Fruit fly (Drosophila melanogaster): ENCODE measurements around the gene CG4766.

The CG4766 gene

DNA sequence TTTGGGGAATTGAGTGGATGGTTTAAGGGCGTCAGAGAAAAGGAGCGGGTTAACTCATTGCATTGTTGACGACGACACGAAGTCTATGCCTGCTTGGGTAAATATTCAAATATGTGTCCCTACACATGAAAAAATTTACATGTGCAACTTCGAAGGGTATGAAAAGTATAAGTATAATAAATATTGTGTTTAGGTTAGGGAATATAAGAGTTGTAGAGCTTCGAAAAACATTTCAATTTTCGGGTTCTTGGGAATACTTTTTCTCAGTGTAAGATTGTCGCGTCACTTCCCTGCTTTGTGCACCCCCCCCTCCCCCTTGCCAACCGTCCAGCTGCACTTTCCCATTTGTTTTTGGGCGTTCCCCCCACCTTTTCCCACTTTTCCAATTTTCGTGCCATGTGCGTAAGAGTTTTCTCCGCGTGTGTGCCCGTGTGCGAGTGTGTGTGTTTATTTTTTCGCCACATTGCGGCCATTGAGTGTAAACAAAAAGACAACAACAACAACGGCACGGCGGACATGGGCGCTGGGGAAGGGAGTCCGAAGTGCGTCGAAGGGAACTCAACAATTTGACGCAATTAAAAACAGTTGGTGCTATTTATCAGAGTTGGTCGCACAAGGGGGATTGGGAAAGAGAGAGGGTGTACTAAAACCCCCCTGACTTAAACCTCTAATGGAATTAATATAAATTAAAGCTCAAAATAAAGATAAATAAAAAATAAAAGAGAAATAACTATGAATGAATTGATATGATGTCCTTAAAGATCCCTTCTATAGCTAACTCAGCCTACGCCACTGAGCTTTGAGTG is 30.5 kb downstream of the CG4766 start (continued):
- no peak for TF ChIP-seq CG10654 (GFP tag; optimal IDR thresholded peaks at IDR 0.05)
- peak; percentile 35 for TF ChIP-seq Hsf (GFP tag; optimal IDR thresholded peaks at IDR 0.05)
- no peak for TF ChIP-seq br (optimal IDR thresholded peaks at IDR 0.05)
- peak; percentile 16 for TF ChIP-seq CG6813 (GFP tag; optimal IDR thresholded peaks at IDR 0.05)
- TF ChIP-seq Asciz (GFP tag; optimal IDR thresholded peaks at IDR 0.05), result no peak
- TF ChIP-seq CG15514 (GFP tag; optimal IDR thresholded peaks at IDR 0.05), result no peak
- TF ChIP-seq CG2120 (GFP tag; optimal IDR thresholded peaks at IDR 0.05), result peak; percentile 54
- TF ChIP-seq Oaz (GFP tag; IDR thresholded peaks at IDR 0.05), result peak; percentile 18; the same call in 1 of the 2 replicates
- no peak for TF ChIP-seq vfl (GFP tag; optimal IDR thresholded peaks at IDR 0.05)
- no peak for TF ChIP-seq CG7928 (GFP tag; optimal IDR thresholded peaks at IDR 0.05)
- no peak for TF ChIP-seq CG10565 (GFP tag; optimal IDR thresholded peaks at IDR 0.05)
- no peak for TF ChIP-seq ERR (GFP tag; optimal IDR thresholded peaks at IDR 0.05)
- no peak for TF ChIP-seq ftz-f1 (GFP tag; optimal IDR thresholded peaks at IDR 0.05)
- TF ChIP-seq Max (GFP tag; optimal IDR thresholded peaks at IDR 0.05), result peak; percentile 13
- 0 out of 2 replicates have a peak, but pooled peaks have one; percentile 26 for TF ChIP-seq chm (GFP tag; IDR thresholded peaks at IDR 0.05)
- TF ChIP-seq CG7745 (tag; optimal IDR thresholded peaks at IDR 0.05), result no peak
- peak; percentile 79 for TF ChIP-seq CG17361 (GFP tag; IDR thresholded peaks at IDR 0.05)
- peak; percentile 60 for TF ChIP-seq zf30C (GFP tag; optimal IDR thresholded peaks at IDR 0.05)
- TF ChIP-seq CG18476 (GFP tag; optimal IDR thresholded peaks at IDR 0.05), result no peak
- TF ChIP-seq H15 (GFP tag; IDR thresholded peaks at IDR 0.05), result no peak
- peak; percentile 18 for TF ChIP-seq Blimp-1 (GFP tag; optimal IDR thresholded peaks at IDR 0.05)
- no peak for TF ChIP-seq CG4854 (GFP tag; optimal IDR thresholded peaks at IDR 0.05)
- no peak for TF ChIP-seq CG32767 (GFP tag; IDR thresholded peaks at IDR 0.05)
- TF ChIP-seq Gsc (GFP tag; IDR thresholded peaks at IDR 0.05), result 0 out of 2 replicates have a peak, but pooled peaks have one; percentile 31
- peak; percentile 45; the same call in 1 of the 2 replicates for TF ChIP-seq CG14667 (GFP tag; IDR thresholded peaks at IDR 0.05)
- TF ChIP-seq pan (optimal IDR thresholded peaks at IDR 0.05), result no peak
- TF ChIP-seq pan (GFP tag; optimal IDR thresholded peaks at IDR 0.05 in 1 of 2, IDR thresholded peaks at IDR 0.05 in 1 of 2), result peak in 1 of 2 experiments; percentile 48
- TF ChIP-seq CG1024 (GFP tag; IDR thresholded peaks at IDR 0.05), result 0 out of 2 replicates have a peak, but pooled peaks have one; percentile 10
- TF ChIP-seq B-H2 (GFP tag; optimal IDR thresholded peaks at IDR 0.05), result no peak
- TF ChIP-seq CkIIα-i1 (GFP tag; IDR thresholded peaks at IDR 0.05), result no peak
- no peak for TF ChIP-seq amos (GFP tag; IDR thresholded peaks at IDR 0.05; ENCODE audit: partially characterized antibody)
- TF ChIP-seq sd (tag; optimal IDR thresholded peaks at IDR 0.05), result peak; percentile 43
- peak; percentile 45 for TF ChIP-seq CG14710 (tag; optimal IDR thresholded peaks at IDR 0.05)
- peak; percentile 16; the same call in 1 of the 2 replicates for TF ChIP-seq ranshi (GFP tag; IDR thresholded peaks at IDR 0.05)
- peak; percentile 38 for TF ChIP-seq sug (tag; optimal IDR thresholded peaks at IDR 0.05)
- peak; percentile 6; the same call in 1 of the 2 replicates for TF ChIP-seq CG7372 (GFP tag; IDR thresholded peaks at IDR 0.05)
- TF ChIP-seq MBD-R2 (GFP tag; IDR thresholded peaks at IDR 0.05), result no peak
- peak; percentile 57 for TF ChIP-seq Hand (GFP tag; optimal IDR thresholded peaks at IDR 0.05)
- peak; percentile 21 for TF ChIP-seq nau (GFP tag; optimal IDR thresholded peaks at IDR 0.05)
- TF ChIP-seq Ptx1 (GFP tag; IDR thresholded peaks at IDR 0.05), result peak; percentile 32
- TF ChIP-seq CG7357 (GFP tag; IDR thresholded peaks at IDR 0.05), result peak; percentile 12; the same call in 1 of the 3 replicates
- TF ChIP-seq fd96Cb (tag; optimal IDR thresholded peaks at IDR 0.05), result peak; percentile 23
- TF ChIP-seq CG10147 (GFP tag; optimal IDR thresholded peaks at IDR 0.05), result peak; percentile 23
- TF ChIP-seq Lhr (GFP tag; optimal IDR thresholded peaks at IDR 0.05), result no peak
- no peak for TF ChIP-seq CG3163 (GFP tag; optimal IDR thresholded peaks at IDR 0.05)
- peak; percentile 44 for TF ChIP-seq CG9215 (GFP tag; IDR thresholded peaks at IDR 0.05)
- peak; percentile 81 for TF ChIP-seq crol (GFP tag; IDR thresholded peaks at IDR 0.05)
- TF ChIP-seq GATAe (GFP tag; conservative IDR thresholded peaks at IDR 0.05), result no peak
- peak; percentile 12 for TF ChIP-seq bcd (GFP tag; optimal IDR thresholded peaks at IDR 0.05)

Data from whole organism, embryonic.